Fruit fly (Drosophila melanogaster) whole organism: ENCODE data around the gene Aef1.

ENCODE experiments used
- CG8478 ChIP-seq: fragments of >200 bp; optimal IDR thresholded peaks from 2 replicates; lab custom pipeline; 2018; ENCODE audit warnings: inconsistent platforms
- Dll ChIP-seq: fragments of >200 bp; optimal IDR thresholded peaks from 2 replicates; lab custom pipeline; 2017
- EcR ChIP-seq, 2 experiments: fragments of >200 bp; optimal IDR thresholded peaks; 2 replicates each; lab custom pipeline; 2017; ENCODE audit warnings: missing biosample characterization in 2 of 2, missing genetic modification characterization in 2 of 2, missing genetic modification reagents in 2 of 2
- psq ChIP-seq: fragments of >200 bp; optimal IDR thresholded peaks from 2 replicates; lab custom pipeline; 2017
- usp ChIP-seq: fragments of >200 bp; optimal IDR thresholded peaks from 2 replicates; lab custom pipeline; 2017; ENCODE audit warnings: missing biosample characterization, missing genetic modification characterization, mixed read lengths

- TF ChIP-seq Dll (lab: Kevin White, UChicago) (no peak), usp (GFP tag; lab: Kevin White, UChicago) (no peak), psq (lab: Kevin White, UChicago) (no peak), CG8478 (no peak), EcR (GFP tag; optimal IDR thresholded peaks at IDR 0.05; lab: Kevin White, UChicago) (no peak)
These were observed 38.7 kb downstream of the Aef1 start for dm6 chr3L:21471895-21472294.
